Fruit fly (Drosophila melanogaster) whole organism, embryonic: ENCODE results near the gene Nckx30C.

Source experiments
- CG18011 ChIP-seq: fragments of 200-800 bp; sonication (Bioruptor generic); optimal IDR thresholded peaks from 2 replicates; lab custom pipeline; 2017; ENCODE audit warnings: missing biosample characterization, missing genetic modification characterization, mild to moderate bottlenecking, moderate library complexity, missing genotype
- CG4282 ChIP-seq: fragments of 200-800 bp; sonication (Bioruptor generic); optimal IDR thresholded peaks from 2 replicates; lab custom pipeline; 2016; ENCODE audit warnings: missing biosample characterization, missing genetic modification characterization
- CG6791 ChIP-seq: fragments of 200-800 bp; sonication (Bioruptor generic); IDR thresholded peaks from 3 replicates; pipeline ENCODE4 v1.3.6; 2022; ENCODE audit warnings: missing biosample characterization, missing genetic modification characterization; ENCODE audit not compliant: partially characterized antibody
- Chrac-16 ChIP-seq: fragments of 200-800 bp; sonication (Bioruptor generic); optimal IDR thresholded peaks from 3 replicates; lab custom pipeline; 2016; ENCODE audit warnings: missing biosample characterization, missing genetic modification characterization
- Dfd ChIP-seq, 2 experiments: fragments of >200 bp; optimal IDR thresholded peaks; 2 replicates each; lab custom pipeline; 2017; ENCODE audit warnings: missing biosample characterization in 2 of 2, missing genetic modification characterization in 2 of 2
- Hr51 ChIP-seq, 2 experiments: fragments of 200-800 bp; sonication (Bioruptor generic); optimal IDR thresholded peaks; 2 replicates in 1 of 2; 3 replicates in 1 of 2; lab custom pipeline; 2016 to 2018; ENCODE audit warnings: missing biosample characterization in 2 of 2, missing genetic modification characterization in 2 of 2, mild to moderate bottlenecking in 1 of 2, moderate library complexity in 1 of 2
- Poxn ChIP-seq: fragments of 200-800 bp; sonication (Bioruptor generic); IDR thresholded peaks from 2 replicates; pipeline ENCODE4 v1.3.6; 2022; ENCODE audit warnings: missing biosample characterization, missing genetic modification characterization
- aop ChIP-seq: fragments of 200-800 bp; sonication (Bioruptor generic); IDR thresholded peaks from 2 replicates; pipeline ENCODE4 v1.3.6; 2022; ENCODE audit warnings: missing biosample characterization, missing genetic modification characterization
- cato ChIP-seq: fragments of 200-800 bp; sonication (Bioruptor generic); optimal IDR thresholded peaks from 2 replicates; lab custom pipeline; 2016; ENCODE audit warnings: missing biosample characterization, missing genetic modification characterization, borderline replicate concordance
- crp ChIP-seq, 2 experiments: fragments of 200-800 bp; sonication (Bioruptor generic); optimal IDR thresholded peaks; 2 replicates in 1 of 2; 3 replicates in 1 of 2; lab custom pipeline; 2017; ENCODE audit warnings: missing biosample characterization in 2 of 2, missing genetic modification characterization in 2 of 2, mild to moderate bottlenecking in 1 of 2, moderate library complexity in 1 of 2
- ranshi ChIP-seq: fragments of 200-800 bp; sonication (Bioruptor generic); IDR thresholded peaks from 2 replicates; pipeline ENCODE4 v1.3.6; 2022; ENCODE audit warnings: missing biosample characterization, missing genetic modification characterization
- trh ChIP-seq: fragments of 200-800 bp; sonication (Bioruptor generic); optimal IDR thresholded peaks from 2 replicates; lab custom pipeline; 2016; ENCODE audit warnings: missing biosample characterization, missing genetic modification characterization
- zfh1 ChIP-seq: fragments of 200-800 bp; sonication (Bioruptor generic); IDR thresholded peaks from 3 replicates; pipeline ENCODE4 v1.3.6; 2022; ENCODE audit warnings: missing biosample characterization, missing genetic modification characterization

dm6 chr2L:9700454-9700853 is 45.8 kb downstream of the Nckx30C start, which contains the start of gene pelo:
- TF ChIP-seq aop (GFP tag; lab: Robert Waterston, UW) = no peak
- TF ChIP-seq Dfd (GFP tag; optimal IDR thresholded peaks at IDR 0.05; lab: Kevin White, UChicago) = no peak
- peak; percentile 13 for TF ChIP-seq trh (GFP tag; lab: Kevin White, UChicago)
- peak; percentile 76; the same call in 2 of the 3 replicates for TF ChIP-seq zfh1
- peak; percentile 22 to 88 for TF ChIP-seq crp (GFP tag; optimal IDR thresholded peaks at IDR 0.05; lab: Kevin White, UChicago)
- TF ChIP-seq CG18011 (GFP tag; lab: Kevin White, UChicago) = peak; percentile 22
- TF ChIP-seq Chrac-16 (GFP tag; lab: Kevin White, UChicago) = peak; percentile 67
- TF ChIP-seq ranshi (GFP tag; lab: Robert Waterston, UW) = 0 out of 2 replicates have a peak, but pooled peaks have one; percentile 36
- no peak for TF ChIP-seq CG6791 (GFP tag; lab: Robert Waterston, UW)
- 0 out of 2 replicates have a peak, but pooled peaks have one; percentile 41 for TF ChIP-seq Poxn (GFP tag; lab: Robert Waterston, UW)
- TF ChIP-seq cato = no peak
- peak; percentile 17 to 57 for TF ChIP-seq Hr51 (GFP tag; optimal IDR thresholded peaks at IDR 0.05; lab: Kevin White, UChicago)
- no peak for TF ChIP-seq CG4282
